Worm (Caenorhabditis elegans): ENCODE results near the gene rml-3.

ce11 chrX:6280998-6281397 lies 42.1 kb upstream of the rml-3 start:
- TF ChIP-seq fkh-10 (GFP tag; optimal IDR thresholded peaks at IDR 0.05): no peak
- no peak for TF ChIP-seq pat-9 (tag; optimal IDR thresholded peaks at IDR 0.05)
- TF ChIP-seq C38D4.7 (GFP tag; optimal IDR thresholded peaks at IDR 0.05): no peak
- no peak for TF ChIP-seq ets-4 (tag; optimal IDR thresholded peaks at IDR 0.05)
- TF ChIP-seq pax-1 (tag; optimal IDR thresholded peaks at IDR 0.05): no peak
